Worm (Caenorhabditis elegans) whole organism, L4/young adult: ENCODE measurements around the gene unc-17.

Source experiments
- W03F9.2 ChIP-seq: fragments of 150-350 bp; optimal IDR thresholded peaks from 2 replicates; lab custom pipeline; 2014; ENCODE audit warnings: missing biosample characterization, missing genetic modification characterization
- dao-5 ChIP-seq: sonication (generic microtip); optimal IDR thresholded peaks from 2 replicates; lab custom pipeline; 2016; ENCODE audit warnings: missing genotype, missing genetic modification characterization, moderate library complexity, missing compliant biosample characterization
- him-1 ChIP-seq: sonication (generic microtip); optimal IDR thresholded peaks from 2 replicates; lab custom pipeline; 2016; ENCODE audit warnings: missing genotype, missing genetic modification reagents, missing genetic modification characterization, missing compliant biosample characterization

DNA sequence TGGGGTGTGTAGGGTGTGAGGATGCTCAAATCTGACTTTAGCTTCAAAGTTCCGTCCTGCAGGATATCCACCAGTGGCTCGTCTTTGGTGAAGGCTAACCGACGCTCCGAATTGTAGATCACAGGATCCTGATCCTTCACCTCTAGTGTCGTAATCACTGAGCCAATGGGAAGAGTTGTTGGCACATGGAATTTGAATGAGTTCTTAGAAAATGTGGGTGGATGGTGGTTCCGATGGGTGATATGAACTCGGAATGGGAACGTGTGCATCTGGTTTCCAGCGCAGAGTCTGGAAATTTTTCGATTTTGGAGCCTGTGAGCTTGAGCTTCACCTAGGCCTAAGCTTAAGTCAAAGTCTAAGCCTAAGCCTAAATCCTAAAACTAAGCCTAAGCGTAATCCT lies 42.0 kb upstream of the unc-17 start:
- TF ChIP-seq him-1 (no peak), dao-5 (no peak), W03F9.2 (tag; lab: Kevin White, UChicago) (no peak)
